Worm (Caenorhabditis elegans): ENCODE measurements around the gene Y94H6A.3.

DNA sequence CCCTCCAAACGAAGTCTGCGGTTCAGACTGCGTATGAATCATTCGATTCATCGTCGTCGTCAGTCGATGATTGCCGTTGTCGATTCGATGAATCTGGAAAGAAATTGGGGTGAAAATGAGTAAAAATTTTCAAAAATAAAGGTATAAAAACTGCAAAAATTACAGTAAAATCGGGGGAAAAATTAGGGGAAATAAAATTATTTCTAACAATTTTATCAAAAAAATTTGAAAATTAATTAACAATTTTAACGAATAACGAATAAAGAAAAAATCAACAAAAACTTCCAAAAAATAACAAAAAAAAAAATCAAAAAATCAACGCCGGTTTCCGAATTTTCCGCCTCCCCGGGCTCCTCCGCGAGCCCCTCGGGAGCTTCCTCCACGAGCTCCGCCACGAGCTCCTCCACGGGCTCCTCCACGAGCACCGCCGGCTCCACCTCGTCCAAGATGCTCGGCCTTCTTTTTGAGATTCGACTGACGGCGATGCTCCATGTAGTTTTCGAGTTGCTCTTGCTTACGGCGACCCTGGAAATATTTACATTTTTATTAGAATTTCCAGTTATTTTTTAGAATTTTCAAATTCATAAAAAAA, 12.5 kb downstream of the Y94H6A.3 start, which contains the start of gene egrh-3:
- no peak for TF ChIP-seq dao-5 (tag; optimal IDR thresholded peaks at IDR 0.05)
- no peak for TF ChIP-seq W03F9.2 (tag; optimal IDR thresholded peaks at IDR 0.05)

All from whole organism, L4/young adult.